Worm (Caenorhabditis elegans) whole organism, late embryonic: ENCODE results near the gene F46F3.3.

Source experiments
- ama-1 ChIP-seq: fragments of 150-350 bp; optimal IDR thresholded peaks from 2 replicates; lab custom pipeline; 2014
- ceh-2 ChIP-seq: sonication (generic microtip); optimal IDR thresholded peaks from 2 replicates; lab custom pipeline; 2016; ENCODE audit warnings: missing genotype, missing genetic modification characterization, missing compliant biosample characterization
- dve-1 ChIP-seq: sonication (generic microtip); optimal IDR thresholded peaks from 2 replicates; lab custom pipeline; 2017; ENCODE audit warnings: antibody characterized with exemption, mild to moderate bottlenecking, missing genetic modification characterization, missing compliant biosample characterization
- elt-4 ChIP-seq: sonication (generic microtip); optimal IDR thresholded peaks from 2 replicates; lab custom pipeline; 2016; ENCODE audit warnings: missing genetic modification characterization, missing compliant biosample characterization
- tbx-2 ChIP-seq: sonication (generic microtip); optimal IDR thresholded peaks from 2 replicates; lab custom pipeline; 2016; ENCODE audit warnings: missing genetic modification characterization, missing compliant biosample characterization

ce11 chrV:11641298-11641787 is 25.9 kb upstream of the F46F3.3 start:
- TF ChIP-seq ama-1 (lab: Kevin White, UChicago) = no peak
- no peak for TF ChIP-seq dve-1 (tag; lab: Kevin White, UChicago)
- no peak for TF ChIP-seq ceh-2 (tag; lab: Kevin White, UChicago)
- TF ChIP-seq elt-4 (tag; lab: Kevin White, UChicago) = no peak
- peak; percentile 48 for TF ChIP-seq tbx-2 (tag; lab: Kevin White, UChicago)
